Fruit fly (Drosophila melanogaster): ENCODE measurements around the gene CG42324.
A peak's percentile ranks its signal among the peaks of the same experiment; 100 is the strongest.

dm6 chr3L:3460402-3461027 is 11.7 kb upstream of the CG42324 start, which contains the start of gene eIF5B:
- no peak for TF ChIP-seq psq (optimal IDR thresholded peaks at IDR 0.05)
- TF ChIP-seq pan (optimal IDR thresholded peaks at IDR 0.05), result peak; percentile 93
- no peak for TF ChIP-seq EcR (GFP tag; optimal IDR thresholded peaks at IDR 0.05)
- TF ChIP-seq CG8478 (optimal IDR thresholded peaks at IDR 0.05), result no peak
- TF ChIP-seq usp (GFP tag; optimal IDR thresholded peaks at IDR 0.05), result no peak
- TF ChIP-seq Dll (optimal IDR thresholded peaks at IDR 0.05), result no peak
